Worm (Caenorhabditis elegans): ENCODE measurements around the gene C49F8.1.

ce11 chrX:13328034-13328433 is 36.8 kb downstream of the C49F8.1 start, which contains the start of gene sir-2.2:
- no peak for TF ChIP-seq snpc-4 (tag; optimal IDR thresholded peaks at IDR 0.05)
- no peak for TF ChIP-seq lsy-2 (tag; optimal IDR thresholded peaks at IDR 0.05)
- peak; percentile 9 for TF ChIP-seq blmp-1 (tag; optimal IDR thresholded peaks at IDR 0.05)
- TF ChIP-seq nhr-47 (tag; optimal IDR thresholded peaks at IDR 0.05), result no peak
- TF ChIP-seq lin-13 (GFP tag; optimal IDR thresholded peaks at IDR 0.05), result no peak

Measured in whole organism, L1 larva.